Worm (Caenorhabditis elegans) whole organism, young adult: Measurements from ENCODE around the gene K02E7.4.
"Not testable (repeated sequence)": the region's sequence is repeated elsewhere in the genome, so short reads cannot be mapped to it uniquely, and the experiment has no call there.

Experiments used
- let-607 ChIP-seq, 2 experiments: fragments of 200-800 bp in 1 of 2; sonication (Bioruptor generic) in 1 of 2; sonication (generic microtip) in 1 of 2; optimal IDR thresholded peaks; 2 replicates each; lab custom pipeline; 2016 to 2018; ENCODE audit warnings: mild to moderate bottlenecking in 2 of 2, missing compliant biosample characterization in 2 of 2, missing genetic modification characterization in 2 of 2, moderate library complexity in 2 of 2, missing genotype in 1 of 2
- mcd-1 ChIP-seq: fragments of 200-800 bp; sonication (Bioruptor generic); IDR thresholded peaks from 2 replicates; pipeline ENCODE4 v1.3.6; 2022; ENCODE audit warnings: missing genetic modification reagents, missing genetic modification characterization, missing compliant biosample characterization
- rpc-1 ChIP-seq, 2 experiments: fragments of 150-350 bp in 1 of 2; sonication (generic microtip) in 1 of 2; optimal IDR thresholded peaks; 2 replicates each; lab custom pipeline; 2014 to 2018; ENCODE audit warnings: missing biosample characterization in 1 of 2, missing genetic modification characterization in 1 of 2, missing genetic modification reagents in 1 of 2, missing genotype in 1 of 2
- snpc-3.4 ChIP-seq: sonication (generic microtip); optimal IDR thresholded peaks from 2 replicates; lab custom pipeline; 2017; ENCODE audit warnings: missing genetic modification characterization, mild to moderate bottlenecking, missing compliant biosample characterization, antibody characterized with exemption, moderate library complexity, missing genotype, missing genetic modification reagents
- sptf-2 ChIP-seq: fragments of 200-800 bp; sonication (Bioruptor generic); optimal IDR thresholded peaks from 2 replicates; lab custom pipeline; 2018; ENCODE audit warnings: mild to moderate bottlenecking, missing genetic modification characterization, missing compliant biosample characterization
- unc-62 ChIP-seq: fragments of 150-350 bp; optimal IDR thresholded peaks from 2 replicates; lab custom pipeline; 2014; ENCODE audit warnings: missing biosample characterization, missing genetic modification reagents, missing genetic modification characterization
- zfh-2 ChIP-seq: fragments of 200-800 bp; sonication (Bioruptor generic); conservative IDR thresholded peaks from 2 replicates; pipeline ENCODE4 v1.3.6; 2022; ENCODE audit warnings: missing genetic modification reagents, missing genetic modification characterization, missing compliant biosample characterization

DNA sequence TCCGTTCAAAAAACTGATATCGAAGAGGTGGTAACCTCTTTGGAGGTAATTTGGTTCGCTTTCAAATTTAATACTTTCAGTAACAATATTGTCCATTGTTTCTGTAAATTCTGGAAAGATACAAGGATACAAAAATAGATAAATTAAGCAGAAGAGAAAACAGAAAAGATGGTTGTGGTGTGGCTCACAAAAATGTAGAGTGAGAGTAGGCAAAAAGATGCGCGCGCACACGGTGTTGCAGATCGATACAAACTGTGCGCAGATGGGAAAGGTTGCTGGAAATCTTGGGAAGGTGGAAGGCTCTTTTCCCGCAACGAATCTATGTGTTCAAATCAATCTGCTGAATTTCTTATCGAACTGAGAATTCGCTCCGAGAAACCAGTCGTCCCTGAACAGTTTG lies 47.5 kb upstream of the K02E7.4 start, which contains the start of gene btb-11:
- not testable (repeated sequence) for TF ChIP-seq zfh-2 (GFP tag; lab: Robert Waterston, UW); snpc-3.4 (tag; lab: Kevin White, UChicago); unc-62 (GFP tag; lab: Kevin White, UChicago); sptf-2; let-607 (tag; optimal IDR thresholded peaks at IDR 0.05; lab: Kevin White, UChicago); mcd-1 (GFP tag; lab: Robert Waterston, UW); rpc-1 (optimal IDR thresholded peaks at IDR 0.05; lab: Kevin White, UChicago); rpc-1 (tag; optimal IDR thresholded peaks at IDR 0.05; lab: Kevin White, UChicago)
